Fruit fly (Drosophila melanogaster) S2 (cell line): ENCODE measurements around the gene CG5162.

ENCODE experiments used
- CG8478 ChIP-seq: fragments of >200 bp; optimal IDR thresholded peaks from 2 replicates; lab custom pipeline; 2018
- CTCF ChIP-seq, 2 experiments: fragments of >200 bp; optimal IDR thresholded peaks; 2 replicates each; lab custom pipeline; 2018

DNA sequence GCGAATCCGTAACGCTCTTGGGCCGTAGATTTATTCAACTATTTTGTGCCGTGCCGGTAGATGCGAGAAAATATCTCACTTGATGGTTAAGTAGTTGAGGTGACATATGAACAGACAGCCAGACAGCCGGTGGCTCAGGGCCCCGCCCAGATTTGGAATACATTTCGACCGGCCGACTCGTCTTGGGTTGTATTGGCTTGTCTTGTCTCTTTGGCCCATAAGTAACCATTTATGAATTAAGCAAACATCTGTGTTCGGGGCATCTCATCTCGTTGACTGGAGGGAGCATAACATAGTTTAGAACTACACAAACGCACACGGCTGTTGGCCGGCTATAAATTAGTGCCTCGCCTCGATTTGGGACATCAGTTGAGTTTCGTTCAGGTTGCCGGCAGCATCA, 9.1 kb upstream of the CG5162 start, which contains the start of gene CG32564:
- TF ChIP-seq CTCF (optimal IDR thresholded peaks at IDR 0.05; lab: Kevin White, UChicago), result no peak
- no peak for TF ChIP-seq CG8478 (lab: Kevin White, UChicago)
